Worm (Caenorhabditis elegans): ENCODE data around the gene enu-3.6.

- TF ChIP-seq lag-1 (GFP tag; IDR thresholded peaks at IDR 0.05) (no peak), mel-28 (tag; optimal IDR thresholded peaks at IDR 0.05; ENCODE audit: borderline replicate concordance) (no peak)
Measured at ce11 chrIII:10755480-10756066, 5.3 kb downstream of the enu-3.6 start, which contains the start of gene hpl-2.
